Fruit fly (Drosophila melanogaster): ENCODE measurements around the gene CTCF.

CTCF gene

DNA sequence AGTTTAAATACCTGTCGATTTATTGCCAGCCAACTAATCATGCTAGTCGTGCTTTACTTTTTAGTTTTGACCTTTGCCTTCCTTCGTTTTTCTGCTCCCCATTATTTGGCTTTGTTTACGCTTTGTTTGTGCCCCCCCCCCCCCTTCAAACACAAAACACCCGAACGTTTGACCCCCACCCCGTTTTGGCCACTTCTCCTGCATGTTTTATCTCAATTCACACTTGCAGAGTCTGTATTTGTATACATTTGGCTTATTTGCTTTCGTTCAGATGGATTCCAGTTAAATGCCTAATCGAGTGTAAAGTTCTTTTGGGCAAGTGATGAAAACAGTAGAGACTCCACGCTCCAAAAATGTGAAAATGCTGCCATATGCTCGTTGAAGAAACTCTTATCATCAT, 7.2 kb downstream of the CTCF start (continued):
- TF ChIP-seq chinmo (GFP tag; IDR thresholded peaks at IDR 0.05; ENCODE audit: partially characterized antibody) (0 out of 4 replicates have a peak, but pooled peaks have one; percentile 33), Fer1 (GFP tag; optimal IDR thresholded peaks at IDR 0.05) (peak; percentile 7), Rfx (GFP tag; IDR thresholded peaks at IDR 0.05) (peak; percentile 41; the same call in 1 of the 2 replicates), CG7987 (GFP tag; optimal IDR thresholded peaks at IDR 0.05) (peak; percentile 27), sd (tag; optimal IDR thresholded peaks at IDR 0.05) (peak; percentile 37), stc (GFP tag; IDR thresholded peaks at IDR 0.05) (peak; percentile 46; the same call in 1 of the 2 replicates), Dfd (GFP tag; optimal IDR thresholded peaks at IDR 0.05) (no peak), CG32767 (GFP tag; IDR thresholded peaks at IDR 0.05) (no peak), CG30403 (GFP tag; optimal IDR thresholded peaks at IDR 0.05) (no peak), Mad (GFP tag; optimal IDR thresholded peaks at IDR 0.05) (no peak), CG6854 (GFP tag; optimal IDR thresholded peaks at IDR 0.05) (no peak), Meics (GFP tag; optimal IDR thresholded peaks at IDR 0.05) (peak; percentile 16), Hand (GFP tag; optimal IDR thresholded peaks at IDR 0.05) (peak; percentile 47), Nf-YC (tag; optimal IDR thresholded peaks at IDR 0.05) (peak; percentile 4), CG6813 (GFP tag; optimal IDR thresholded peaks at IDR 0.05) (peak; percentile 23), Lpt (GFP tag; optimal IDR thresholded peaks at IDR 0.05) (no peak), kah (GFP tag; optimal IDR thresholded peaks at IDR 0.05) (peak; percentile 19)

DNA sequence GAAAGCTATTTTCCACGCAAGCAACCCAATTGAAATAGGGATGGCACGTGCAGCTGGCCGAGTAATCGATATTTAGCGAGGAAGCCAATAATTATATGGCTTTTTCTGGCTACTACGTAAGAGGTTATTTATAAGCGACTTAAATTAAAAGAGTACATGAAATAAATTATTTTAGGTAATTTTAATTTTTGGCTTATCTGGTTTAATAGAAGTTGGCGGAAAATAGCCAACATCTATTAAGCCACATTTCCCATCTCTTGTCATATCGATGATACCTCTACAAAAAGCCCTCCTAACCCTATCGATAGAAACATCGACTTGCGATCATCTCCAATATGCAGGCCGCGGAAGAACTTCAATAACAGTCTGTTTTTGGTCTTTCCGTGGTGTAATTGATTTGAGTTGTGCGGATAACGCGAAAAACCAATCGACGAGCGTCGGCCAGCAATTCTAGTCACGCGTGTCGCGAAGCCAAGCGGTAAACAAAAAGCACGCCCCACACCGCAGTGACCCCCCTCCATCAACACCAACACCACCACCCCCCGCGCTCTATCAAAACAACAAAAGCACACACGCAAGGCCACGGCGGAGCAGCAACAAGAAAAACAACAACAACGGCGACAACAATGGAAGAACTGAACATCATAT, 8.4 kb downstream of the CTCF start, which contains the start of the genes Srp19 and qm:
Srp19 (minus strand) TSS at position 51 of the 648 bp plus-strand sequence.
qm (plus strand) TSS at position 330 of the 648 bp plus-strand sequence.
- TF ChIP-seq sim (GFP tag; IDR thresholded peaks at IDR 0.05), result 0 out of 2 replicates have a peak, but pooled peaks have one; percentile 31
- TF ChIP-seq Hr78 (GFP tag; optimal IDR thresholded peaks at IDR 0.05), result peak in 1 of 2 experiments; percentile 96
- TF ChIP-seq pnt (GFP tag; optimal IDR thresholded peaks at IDR 0.05), result peak; percentile 61
- TF ChIP-seq Dip3 (GFP tag; optimal IDR thresholded peaks at IDR 0.05), result peak; percentile 6
- peak; percentile 34 for TF ChIP-seq Fer2 (tag; optimal IDR thresholded peaks at IDR 0.05)
- no peak for TF ChIP-seq ewg (GFP tag; optimal IDR thresholded peaks at IDR 0.05)
- TF ChIP-seq inv (GFP tag; IDR thresholded peaks at IDR 0.05; ENCODE audit: partially characterized antibody), result peak; percentile 88
- TF ChIP-seq CG3995 (GFP tag; optimal IDR thresholded peaks at IDR 0.05), result no peak
- TF ChIP-seq CG13287 (GFP tag; IDR thresholded peaks at IDR 0.05; ENCODE audit: partially characterized antibody), result peak; percentile 87
- peak; percentile 70 for TF ChIP-seq mam (GFP tag; optimal IDR thresholded peaks at IDR 0.05)
- TF ChIP-seq sna (GFP tag; IDR thresholded peaks at IDR 0.05; ENCODE audit: partially characterized antibody), result peak; percentile 78
- TF ChIP-seq CG15514 (GFP tag; optimal IDR thresholded peaks at IDR 0.05), result peak; percentile 64
- TF ChIP-seq Dfd (GFP tag; optimal IDR thresholded peaks at IDR 0.05), result no peak
- no peak for TF ChIP-seq psq (GFP tag; optimal IDR thresholded peaks at IDR 0.05)
- no peak for TF ChIP-seq CG10321 (GFP tag; IDR thresholded peaks at IDR 0.05)
- no peak for TF ChIP-seq CG6813 (GFP tag; optimal IDR thresholded peaks at IDR 0.05)
- peak; percentile 36 for TF ChIP-seq gro (GFP tag; optimal IDR thresholded peaks at IDR 0.05)
- TF ChIP-seq CG2120 (GFP tag; optimal IDR thresholded peaks at IDR 0.05), result peak; percentile 78
- TF ChIP-seq CkIIα-i1 (GFP tag; IDR thresholded peaks at IDR 0.05), result peak; percentile 26; the same call in 1 of the 2 replicates
- 0 out of 2 replicates have a peak, but pooled peaks have one; percentile 12 for TF ChIP-seq CG11085 (GFP tag; IDR thresholded peaks at IDR 0.05)
- peak; percentile 6 for TF ChIP-seq odd (GFP tag; optimal IDR thresholded peaks at IDR 0.05)
- TF ChIP-seq hth (optimal IDR thresholded peaks at IDR 0.05), result no peak
- peak; percentile 1 for TF ChIP-seq CG10209 (GFP tag; optimal IDR thresholded peaks at IDR 0.05)
- TF ChIP-seq Nf-YC (tag; optimal IDR thresholded peaks at IDR 0.05), result peak; percentile 28
- peak; percentile 92 for TF ChIP-seq knrl (GFP tag; IDR thresholded peaks at IDR 0.05; ENCODE audit: partially characterized antibody)
- peak; percentile 34; the same call in 1 of the 2 replicates for TF ChIP-seq CG4404 (GFP tag; IDR thresholded peaks at IDR 0.05)
- no peak for TF ChIP-seq CG7372 (GFP tag; IDR thresholded peaks at IDR 0.05)
- TF ChIP-seq CG7963 (GFP tag; IDR thresholded peaks at IDR 0.05; ENCODE audit: partially characterized antibody), result no peak; the same call in 2 of the 3 replicates
- TF ChIP-seq Oli (tag; optimal IDR thresholded peaks at IDR 0.05), result peak; percentile 5
- TF ChIP-seq grau (tag; optimal IDR thresholded peaks at IDR 0.05), result peak; percentile 20
- TF ChIP-seq chn (GFP tag; optimal IDR thresholded peaks at IDR 0.05), result peak; percentile 44
- TF ChIP-seq caup (GFP tag; optimal IDR thresholded peaks at IDR 0.05; ENCODE audit: severe bottlenecking), result peak; percentile 22
- TF ChIP-seq CG10979 (tag; optimal IDR thresholded peaks at IDR 0.05), result peak; percentile 27
